Fruit fly (Drosophila melanogaster) whole organism, embryonic: ENCODE measurements around the gene Twdlalpha.

Source experiments
- Atf-2 ChIP-seq: fragments of 200-800 bp; sonication (Bioruptor generic); optimal IDR thresholded peaks from 2 replicates; lab custom pipeline; 2016; ENCODE audit warnings: missing biosample characterization, missing genetic modification characterization
- CG1024 ChIP-seq: fragments of 200-800 bp; sonication (Bioruptor generic); IDR thresholded peaks from 2 replicates; pipeline ENCODE4 v1.3.6; 2022; ENCODE audit warnings: missing biosample characterization, missing genetic modification characterization
- CG10366 ChIP-seq: fragments of 200-800 bp; sonication (Bioruptor generic); IDR thresholded peaks from 2 replicates; pipeline ENCODE4 v1.3.6; 2022; ENCODE audit warnings: missing biosample characterization, missing genetic modification characterization
- CG11398 ChIP-seq: fragments of 200-800 bp; sonication (Bioruptor generic); optimal IDR thresholded peaks from 2 replicates; lab custom pipeline; 2016; ENCODE audit warnings: missing biosample characterization, missing genetic modification characterization
- CG12155 ChIP-seq: fragments of 200-800 bp; sonication (Bioruptor generic); optimal IDR thresholded peaks from 3 replicates; lab custom pipeline; 2016; ENCODE audit warnings: missing biosample characterization, missing genetic modification characterization
- CG12299 ChIP-seq: fragments of 200-800 bp; sonication (Bioruptor generic); optimal IDR thresholded peaks from 2 replicates; lab custom pipeline; 2018; ENCODE audit warnings: missing biosample characterization, mild to moderate bottlenecking, missing genetic modification characterization
- CG1233 ChIP-seq: fragments of 200-800 bp; sonication (Bioruptor generic); optimal IDR thresholded peaks from 4 replicates; lab custom pipeline; 2018; ENCODE audit warnings: missing biosample characterization, mild to moderate bottlenecking, missing genetic modification characterization
- CG12769 ChIP-seq: fragments of 200-800 bp; sonication (Bioruptor generic); optimal IDR thresholded peaks from 2 replicates; lab custom pipeline; 2019; ENCODE audit warnings: missing biosample characterization, mild to moderate bottlenecking, missing genetic modification characterization, moderate library complexity
- CG13424 ChIP-seq: fragments of 200-800 bp; sonication (Bioruptor generic); optimal IDR thresholded peaks from 2 replicates; lab custom pipeline; 2019; ENCODE audit warnings: missing biosample characterization, mild to moderate bottlenecking, missing genetic modification characterization, moderate library complexity
- CG16779 ChIP-seq: fragments of 200-800 bp; sonication (Bioruptor generic); IDR thresholded peaks from 2 replicates; pipeline ENCODE4 v1.3.6; 2022; ENCODE audit warnings: missing biosample characterization, missing genetic modification characterization
- CG17802 ChIP-seq: fragments of 200-800 bp; sonication (Bioruptor generic); optimal IDR thresholded peaks from 2 replicates; lab custom pipeline; 2018; ENCODE audit warnings: missing biosample characterization, mild to moderate bottlenecking, missing genetic modification characterization, moderate library complexity
- CG17912 ChIP-seq: fragments of 200-800 bp; sonication (Bioruptor generic); optimal IDR thresholded peaks from 2 replicates; lab custom pipeline; 2018; ENCODE audit warnings: missing biosample characterization, mild to moderate bottlenecking, missing genetic modification characterization
- CG2120 ChIP-seq: fragments of 200-800 bp; sonication (Bioruptor generic); optimal IDR thresholded peaks from 3 replicates; lab custom pipeline; 2016; ENCODE audit warnings: missing biosample characterization, missing genetic modification characterization
- CG2678 ChIP-seq: fragments of 200-800 bp; sonication (Bioruptor generic); optimal IDR thresholded peaks from 3 replicates; lab custom pipeline; 2019; ENCODE audit warnings: missing biosample characterization, mild to moderate bottlenecking, missing genetic modification characterization, moderate library complexity
- CG34376 ChIP-seq: fragments of 200-800 bp; sonication (Bioruptor generic); optimal IDR thresholded peaks from 2 replicates; lab custom pipeline; 2018; ENCODE audit warnings: missing biosample characterization, mild to moderate bottlenecking, missing genetic modification characterization
- CG42726 ChIP-seq: fragments of 200-800 bp; sonication (Bioruptor generic); IDR thresholded peaks from 2 replicates; pipeline ENCODE4 v1.3.6; 2022; ENCODE audit warnings: missing biosample characterization, missing genetic modification characterization; ENCODE audit not compliant: partially characterized antibody
- CG4730 ChIP-seq: fragments of 200-800 bp; sonication (Bioruptor generic); IDR thresholded peaks from 2 replicates; pipeline ENCODE4 v1.3.6; 2022; ENCODE audit warnings: missing biosample characterization, missing genetic modification characterization
- CG6683 ChIP-seq: fragments of 200-800 bp; sonication (Bioruptor generic); optimal IDR thresholded peaks from 2 replicates; lab custom pipeline; 2017; ENCODE audit warnings: missing biosample characterization, mild to moderate bottlenecking, missing genetic modification characterization, missing genetic modification reagents
- CG8290 ChIP-seq, 3 experiments: fragments of 200-800 bp; sonication (Bioruptor generic); optimal IDR thresholded peaks; 2 replicates each; lab custom pipeline; 2016 to 2019; ENCODE audit warnings: missing biosample characterization in 3 of 3, missing genetic modification characterization in 3 of 3, mild to moderate bottlenecking in 2 of 3, moderate library complexity in 1 of 3
- CG8924 ChIP-seq: fragments of 200-800 bp; optimal IDR thresholded peaks from 3 replicates; lab custom pipeline; 2019; ENCODE audit warnings: missing biosample characterization, mild to moderate bottlenecking, missing genetic modification characterization, moderate library complexity
- Fer1 ChIP-seq: fragments of 200-800 bp; sonication (Bioruptor generic); optimal IDR thresholded peaks from 2 replicates; lab custom pipeline; 2017; ENCODE audit warnings: missing biosample characterization, mild to moderate bottlenecking, missing genetic modification characterization
- Fer3 ChIP-seq: fragments of 200-800 bp; sonication (Bioruptor generic); optimal IDR thresholded peaks from 2 replicates; lab custom pipeline; 2018; ENCODE audit warnings: missing biosample characterization, mild to moderate bottlenecking, missing genetic modification characterization, moderate library complexity
- H15 ChIP-seq: fragments of 200-800 bp; sonication (Bioruptor generic); IDR thresholded peaks from 3 replicates; pipeline ENCODE4 v1.3.6; 2022; ENCODE audit warnings: missing biosample characterization, missing genetic modification characterization
- Hr51 ChIP-seq, 2 experiments: fragments of 200-800 bp; sonication (Bioruptor generic); optimal IDR thresholded peaks; 2 replicates in 1 of 2; 3 replicates in 1 of 2; lab custom pipeline; 2016 to 2018; ENCODE audit warnings: missing biosample characterization in 2 of 2, missing genetic modification characterization in 2 of 2, mild to moderate bottlenecking in 1 of 2, moderate library complexity in 1 of 2
- Mad ChIP-seq: fragments of 200-800 bp; sonication (Bioruptor generic); optimal IDR thresholded peaks from 2 replicates; lab custom pipeline; 2016; ENCODE audit warnings: missing biosample characterization, missing genetic modification characterization
- Max ChIP-seq: fragments of 200-800 bp; sonication (Bioruptor generic); optimal IDR thresholded peaks from 2 replicates; lab custom pipeline; 2016; ENCODE audit warnings: missing biosample characterization, mild to moderate bottlenecking, missing genetic modification characterization
- Optix ChIP-seq: fragments of 200-800 bp; sonication (Bioruptor generic); IDR thresholded peaks from 3 replicates; pipeline ENCODE4 v1.3.6; 2022; ENCODE audit warnings: missing biosample characterization, missing genetic modification characterization
- Poxn ChIP-seq: fragments of 200-800 bp; sonication (Bioruptor generic); IDR thresholded peaks from 2 replicates; pipeline ENCODE4 v1.3.6; 2022; ENCODE audit warnings: missing biosample characterization, missing genetic modification characterization
- Taf1 ChIP-seq: fragments of 200-800 bp; sonication (Bioruptor generic); IDR thresholded peaks from 2 replicates; pipeline ENCODE4 v1.3.6; 2022; ENCODE audit warnings: missing biosample characterization, missing genetic modification characterization
- al ChIP-seq: fragments of 200-800 bp; sonication (Bioruptor generic); IDR thresholded peaks from 2 replicates; pipeline ENCODE4 v1.3.6; 2022; ENCODE audit warnings: missing biosample characterization, missing genetic modification characterization
- ci ChIP-seq: fragments of 200-800 bp; sonication (Bioruptor generic); IDR thresholded peaks from 3 replicates; pipeline ENCODE4 v1.3.6; 2022; ENCODE audit warnings: missing biosample characterization, missing genetic modification characterization
- gro ChIP-seq: fragments of 200-800 bp; sonication (Bioruptor generic); optimal IDR thresholded peaks from 2 replicates; lab custom pipeline; 2016; ENCODE audit warnings: missing biosample characterization, missing genetic modification characterization
- kah ChIP-seq: fragments of 200-800 bp; sonication (Bioruptor generic); optimal IDR thresholded peaks from 2 replicates; lab custom pipeline; 2018; ENCODE audit warnings: missing biosample characterization, mild to moderate bottlenecking, missing genetic modification characterization
- mam ChIP-seq: fragments of 200-800 bp; sonication (Bioruptor generic); optimal IDR thresholded peaks from 3 replicates; lab custom pipeline; 2016; ENCODE audit warnings: missing biosample characterization, missing genetic modification characterization
- mld ChIP-seq: fragments of 200-800 bp; sonication (Bioruptor generic); IDR thresholded peaks from 3 replicates; pipeline ENCODE4 v1.3.6; 2022; ENCODE audit warnings: missing biosample characterization, missing genetic modification characterization; ENCODE audit not compliant: partially characterized antibody
- org-1 ChIP-seq: fragments of 200-800 bp; sonication (Bioruptor generic); optimal IDR thresholded peaks from 2 replicates; lab custom pipeline; 2017; ENCODE audit warnings: missing biosample characterization, missing genetic modification characterization
- pan ChIP-seq, 4 experiments: fragments of >200 bp in 3 of 4; fragments of 200-800 bp in 1 of 4; sonication (Bioruptor generic) in 1 of 4; optimal IDR thresholded peaks in 3 of 4; IDR thresholded peaks in 1 of 4; 2 replicates each; pipeline versions ENCODE4 v1.3.6 to Lab custom; 2017 to 2022; ENCODE audit warnings: missing biosample characterization in 2 of 4, missing genetic modification characterization in 2 of 4, mixed read lengths in 1 of 4
- pb ChIP-seq: fragments of 200-800 bp; sonication (Bioruptor generic); optimal IDR thresholded peaks from 3 replicates; lab custom pipeline; 2016; ENCODE audit warnings: missing biosample characterization, missing genetic modification characterization
- pnt ChIP-seq: fragments of 200-800 bp; sonication (Bioruptor generic); optimal IDR thresholded peaks from 3 replicates; lab custom pipeline; 2016; ENCODE audit warnings: missing biosample characterization, missing genetic modification characterization
- pzg ChIP-seq: fragments of 200-800 bp; sonication (Bioruptor generic); optimal IDR thresholded peaks from 3 replicates; lab custom pipeline; 2018; ENCODE audit warnings: missing biosample characterization, mild to moderate bottlenecking, missing genetic modification characterization, moderate library complexity
- row ChIP-seq: fragments of 200-800 bp; sonication (Bioruptor generic); IDR thresholded peaks from 3 replicates; pipeline ENCODE4 v1.3.6; 2022; ENCODE audit warnings: missing biosample characterization, missing genetic modification characterization
- slbo ChIP-seq: fragments of 200-800 bp; sonication (Bioruptor generic); IDR thresholded peaks from 2 replicates; pipeline ENCODE4 v1.3.6; 2022; ENCODE audit warnings: missing biosample characterization, missing genetic modification characterization
- slou ChIP-seq: fragments of 200-800 bp; sonication (Bioruptor generic); optimal IDR thresholded peaks from 3 replicates; lab custom pipeline; 2016; ENCODE audit warnings: missing biosample characterization, missing genetic modification characterization
- so ChIP-seq: fragments of 200-800 bp; sonication (Bioruptor generic); IDR thresholded peaks from 3 replicates; pipeline ENCODE4 v1.3.6; 2022; ENCODE audit warnings: missing biosample characterization, missing genetic modification characterization
- tio ChIP-seq: fragments of 200-800 bp; sonication (Bioruptor generic); optimal IDR thresholded peaks from 2 replicates; lab custom pipeline; 2017; ENCODE audit warnings: missing biosample characterization, missing genetic modification characterization, inconsistent platforms
- unc-4 ChIP-seq: fragments of 200-800 bp; sonication (Bioruptor generic); IDR thresholded peaks from 2 replicates; pipeline ENCODE4 v1.3.6; 2022; ENCODE audit warnings: missing biosample characterization, missing genetic modification characterization; ENCODE audit not compliant: partially characterized antibody

The Twdlalpha gene

dm6 chrX:16781055-16781454 is 38.4 kb downstream of the Twdlalpha start (continued):
- TF ChIP-seq so (no peak), mld (GFP tag; lab: Robert Waterston, UW) (no peak), Hr51 (GFP tag; optimal IDR thresholded peaks at IDR 0.05; lab: Kevin White, UChicago) (peak; percentile 21 to 45), Optix (GFP tag; lab: Robert Waterston, UW) (no peak), kah (no peak), CG1233 (GFP tag; lab: Kevin White, UChicago) (no peak), CG11398 (GFP tag; lab: Kevin White, UChicago) (peak; percentile 8), pb (peak; percentile 29), CG17802 (peak; percentile 11), pnt (peak; percentile 27), CG2678 (peak; percentile 54), org-1 (GFP tag; lab: Kevin White, UChicago) (peak; percentile 3), Max (GFP tag; lab: Kevin White, UChicago) (no peak), Mad (GFP tag; lab: Kevin White, UChicago) (no peak), CG16779 (GFP tag; lab: Robert Waterston, UW) (no peak), CG6683 (GFP tag; lab: Kevin White, UChicago) (no peak), CG8924 (tag; lab: Kevin White, UChicago) (peak; percentile 17), CG12155 (GFP tag; lab: Kevin White, UChicago) (no peak), pzg (GFP tag; lab: Kevin White, UChicago) (no peak), row (GFP tag; lab: Robert Waterston, UW) (peak; percentile 32; the same call in 1 of the 3 replicates), Atf-2 (peak; percentile 8), CG1024 (GFP tag; lab: Robert Waterston, UW) (no peak), Fer1 (peak; percentile 35), CG42726 (no peak), Taf1 (no peak), tio (GFP tag; lab: Kevin White, UChicago) (no peak), gro (GFP tag; lab: Kevin White, UChicago) (peak; percentile 65), mam (GFP tag; lab: Kevin White, UChicago) (peak; percentile 34), CG13424 (no peak), ci (GFP tag; lab: Robert Waterston, UW) (0 out of 3 replicates have a peak, but pooled peaks have one; percentile 21), Fer3 (tag; lab: Kevin White, UChicago) (peak; percentile 19), Poxn (no peak), CG17912 (no peak), CG12299 (tag; lab: Kevin White, UChicago) (no peak), slou (GFP tag; lab: Kevin White, UChicago) (no peak), CG12769 (peak; percentile 70), CG10366 (GFP tag; lab: Robert Waterston, UW) (no peak), CG34376 (GFP tag; lab: Kevin White, UChicago) (no peak), slbo (GFP tag; lab: Robert Waterston, UW) (peak; percentile 30; the same call in 1 of the 2 replicates), unc-4 (GFP tag; lab: Robert Waterston, UW) (no peak), CG4730 (no peak), H15 (GFP tag; lab: Robert Waterston, UW) (0 out of 3 replicates have a peak, but pooled peaks have one; percentile 20), pan (optimal IDR thresholded peaks at IDR 0.05; lab: Kevin White, UChicago) (no peak), pan (GFP tag; optimal IDR thresholded peaks at IDR 0.05 in 1 of 2, IDR thresholded peaks at IDR 0.05 in 1 of 2) (no peak), al (GFP tag; lab: Robert Waterston, UW) (peak; percentile 30; the same call in 1 of the 2 replicates), CG8290 (GFP tag; optimal IDR thresholded peaks at IDR 0.05; lab: Kevin White, UChicago) (no peak), CG8290 (tag; optimal IDR thresholded peaks at IDR 0.05; lab: Kevin White, UChicago) (peak in 1 of 2 experiments; percentile 69), CG2120 (GFP tag; lab: Kevin White, UChicago) (peak; percentile 69)
